Worm (Caenorhabditis elegans) whole organism, L4 larva: ENCODE data around the gene eol-1.

Source experiments
- ceh-32 ChIP-seq: sonication (generic microtip); optimal IDR thresholded peaks from 2 replicates; lab custom pipeline; 2016; ENCODE audit warnings: mild to moderate bottlenecking, missing genetic modification characterization, missing compliant biosample characterization; ENCODE audit not compliant: poor library complexity
- ceh-82 ChIP-seq: sonication (generic microtip); optimal IDR thresholded peaks from 2 replicates; lab custom pipeline; 2017; ENCODE audit warnings: missing biosample characterization, missing genetic modification characterization
- duxl-1 ChIP-seq: sonication (generic microtip); optimal IDR thresholded peaks from 2 replicates; lab custom pipeline; 2016; ENCODE audit warnings: mild to moderate bottlenecking, missing genetic modification characterization, moderate library complexity, missing compliant biosample characterization; ENCODE audit not compliant: poor library complexity
- madf-5 ChIP-seq, 2 experiments: fragments of 200-800 bp; sonication (Bioruptor generic); IDR thresholded peaks; 2 replicates each; pipeline ENCODE4 v1.3.6; 2022; ENCODE audit warnings: missing compliant biosample characterization in 2 of 2, missing genetic modification characterization in 2 of 2
- nhr-25 ChIP-seq: sonication (generic microtip); optimal IDR thresholded peaks from 2 replicates; lab custom pipeline; 2017; ENCODE audit warnings: missing genetic modification characterization, mild to moderate bottlenecking, missing compliant biosample characterization, antibody characterized with exemption, moderate library complexity, borderline replicate concordance; ENCODE audit not compliant: insufficient read depth
- pqm-1 ChIP-seq: sonication (generic microtip); optimal IDR thresholded peaks from 2 replicates; lab custom pipeline; 2017; ENCODE audit warnings: missing biosample characterization, missing genetic modification characterization
- snpc-4 ChIP-seq: fragments of 150-350 bp; optimal IDR thresholded peaks from 2 replicates; lab custom pipeline; 2014; ENCODE audit warnings: missing biosample characterization, missing genetic modification characterization

ce11 chrV:13931952-13932351 is 48.8 kb downstream of the eol-1 start:
- TF ChIP-seq pqm-1 (tag; lab: Kevin White, UChicago) (no peak), madf-5 (GFP tag; IDR thresholded peaks at IDR 0.05; lab: Robert Waterston, UW) (no peak), nhr-25 (tag; lab: Kevin White, UChicago) (no peak), ceh-32 (tag; lab: Kevin White, UChicago) (no peak), snpc-4 (no peak), ceh-82 (tag; lab: Kevin White, UChicago) (no peak), duxl-1 (no peak)
